Worm (Caenorhabditis elegans) whole organism, early embryonic: Measurements from ENCODE around the gene ufbp-1.

ENCODE experiments used
- B0310.2 ChIP-seq: sonication (generic microtip); optimal IDR thresholded peaks from 2 replicates; lab custom pipeline; 2016; ENCODE audit warnings: mild to moderate bottlenecking, missing genetic modification characterization, missing compliant biosample characterization
- F13C5.2 ChIP-seq: sonication (generic microtip); optimal IDR thresholded peaks from 2 replicates; lab custom pipeline; 2017; ENCODE audit warnings: mild to moderate bottlenecking, missing genetic modification characterization, inconsistent platforms, missing compliant biosample characterization
- aly-1 ChIP-seq: sonication (generic microtip); optimal IDR thresholded peaks from 2 replicates; lab custom pipeline; 2016; ENCODE audit warnings: missing genetic modification characterization, missing compliant biosample characterization
- ama-1 ChIP-seq: fragments of 150-350 bp; optimal IDR thresholded peaks from 2 replicates; lab custom pipeline; 2014
- ceh-13 ChIP-seq: fragments of 200-800 bp; sonication (Bioruptor generic); optimal IDR thresholded peaks from 2 replicates; lab custom pipeline; 2018; ENCODE audit warnings: mild to moderate bottlenecking, missing genetic modification characterization, missing compliant biosample characterization
- ceh-36 ChIP-seq: sonication (generic microtip); optimal IDR thresholded peaks from 2 replicates; lab custom pipeline; 2016; ENCODE audit warnings: missing genetic modification characterization, inconsistent platforms, missing compliant biosample characterization
- ets-7 ChIP-seq: sonication (generic microtip); optimal IDR thresholded peaks from 2 replicates; lab custom pipeline; 2016; ENCODE audit warnings: missing genotype, missing genetic modification characterization, missing compliant biosample characterization
- flt-1 ChIP-seq: fragments of 200-800 bp; sonication (Bioruptor generic); IDR thresholded peaks from 2 replicates; pipeline ENCODE4 v1.3.6; 2022; ENCODE audit warnings: missing genetic modification characterization, missing compliant biosample characterization
- hmbx-1 ChIP-seq: sonication (generic microtip); optimal IDR thresholded peaks from 2 replicates; lab custom pipeline; 2016; ENCODE audit warnings: mild to moderate bottlenecking, missing genetic modification characterization, missing compliant biosample characterization
- hmg-4 ChIP-seq: fragments of 200-800 bp; sonication (Bioruptor generic); optimal IDR thresholded peaks from 2 replicates; lab custom pipeline; 2018; ENCODE audit warnings: mild to moderate bottlenecking, missing genetic modification characterization, missing compliant biosample characterization
- hnd-1 ChIP-seq: sonication (generic microtip); optimal IDR thresholded peaks from 2 replicates; lab custom pipeline; 2016; ENCODE audit warnings: missing genetic modification characterization, missing compliant biosample characterization
- pes-1 ChIP-seq: fragments of 200-800 bp; sonication (Bioruptor generic); IDR thresholded peaks from 2 replicates; pipeline ENCODE4 v1.3.6; 2022; ENCODE audit warnings: missing genetic modification reagents, missing genetic modification characterization, missing compliant biosample characterization
- scrt-1 ChIP-seq: fragments of 200-800 bp; sonication (Bioruptor generic); IDR thresholded peaks from 2 replicates; pipeline ENCODE4 v1.3.6; 2022; ENCODE audit warnings: missing genetic modification characterization, missing compliant biosample characterization
- sea-1 ChIP-seq: fragments of 200-800 bp; sonication (Bioruptor generic); conservative IDR thresholded peaks from 2 replicates; pipeline ENCODE4 v1.3.6; 2022; ENCODE audit warnings: missing genetic modification characterization, missing compliant biosample characterization
- tbx-11 ChIP-seq: fragments of 200-800 bp; sonication (Bioruptor generic); IDR thresholded peaks from 2 replicates; pipeline ENCODE4 v1.3.6; 2022; ENCODE audit warnings: missing genetic modification characterization, missing compliant biosample characterization
- tbx-37 ChIP-seq: fragments of 200-800 bp; sonication (Bioruptor generic); conservative IDR thresholded peaks from 2 replicates; pipeline ENCODE4 v1.3.6; 2022; ENCODE audit warnings: missing genetic modification reagents, missing genetic modification characterization, missing compliant biosample characterization
- tra-4 ChIP-seq: sonication (generic microtip); optimal IDR thresholded peaks from 2 replicates; lab custom pipeline; 2017; ENCODE audit warnings: missing genetic modification characterization, missing compliant biosample characterization

The ufbp-1 gene

ce11 chrIII:8429035-8429434 is 14.4 kb downstream of the ufbp-1 start, which contains the start of gene ZK1236.1:
Gene ZK1236.1 (plus strand): TSS chrIII:8429297.
- TF ChIP-seq pes-1 (GFP tag; lab: Robert Waterston, UW) (no peak), ceh-13 (GFP tag; lab: Kevin White, UChicago) (no peak), tbx-11 (GFP tag; lab: Robert Waterston, UW) (no peak), hmg-4 (GFP tag; lab: Kevin White, UChicago) (no peak), tra-4 (no peak), B0310.2 (no peak), ceh-36 (tag; lab: Kevin White, UChicago) (no peak)

- TF ChIP-seq flt-1 (GFP tag; lab: Robert Waterston, UW) (no peak), ceh-13 (GFP tag; lab: Kevin White, UChicago) (no peak), F13C5.2 (no peak), hmg-4 (GFP tag; lab: Kevin White, UChicago) (no peak), tbx-11 (GFP tag; lab: Robert Waterston, UW) (no peak), B0310.2 (no peak), pes-1 (GFP tag; lab: Robert Waterston, UW) (no peak), scrt-1 (no peak), tbx-37 (GFP tag; lab: Robert Waterston, UW) (no peak), hnd-1 (tag; lab: Kevin White, UChicago) (no peak), ceh-36 (tag; lab: Kevin White, UChicago) (no peak), tra-4 (no peak), hmbx-1 (tag; lab: Kevin White, UChicago) (no peak), ama-1 (lab: Kevin White, UChicago) (no peak), ets-7 (no peak), sea-1 (no peak)
Measured at ce11 chrIII:8426271-8426670, 17.1 kb downstream of the ufbp-1 start, which contains the start of gene cec-1. Gene cec-1 (plus strand): TSS chrIII:8426333.

ce11 chrIII:8425076-8425475 is 18.3 kb downstream of the ufbp-1 start:
- TF ChIP-seq B0310.2 (no peak), hmg-4 (GFP tag; lab: Kevin White, UChicago) (peak; percentile 83), F13C5.2 (peak; percentile 58)

- no peak for TF ChIP-seq aly-1 (tag; lab: Kevin White, UChicago)
- TF ChIP-seq hmbx-1 (tag; lab: Kevin White, UChicago): no peak
- TF ChIP-seq tbx-11 (GFP tag; lab: Robert Waterston, UW): no peak
- no peak for TF ChIP-seq hnd-1 (tag; lab: Kevin White, UChicago)
- TF ChIP-seq B0310.2: no peak
- no peak for TF ChIP-seq pes-1 (GFP tag; lab: Robert Waterston, UW)
- no peak for TF ChIP-seq hmg-4 (GFP tag; lab: Kevin White, UChicago)
- TF ChIP-seq tbx-37 (GFP tag; lab: Robert Waterston, UW): no peak
- TF ChIP-seq ama-1 (lab: Kevin White, UChicago): no peak
- no peak for TF ChIP-seq F13C5.2
- TF ChIP-seq flt-1 (GFP tag; lab: Robert Waterston, UW): no peak
- no peak for TF ChIP-seq scrt-1
- no peak for TF ChIP-seq sea-1
- no peak for TF ChIP-seq ceh-13 (GFP tag; lab: Kevin White, UChicago)
- no peak for TF ChIP-seq ceh-36 (tag; lab: Kevin White, UChicago)
Measured at ce11 chrIII:8417968-8418267, 25.5 kb downstream of the ufbp-1 start, which contains the start of gene sor-1. Gene sor-1 (plus strand): TSS chrIII:8418168.

- TF ChIP-seq ceh-36 (tag; lab: Kevin White, UChicago) (no peak), ama-1 (lab: Kevin White, UChicago) (no peak), flt-1 (GFP tag; lab: Robert Waterston, UW) (0 out of 2 replicates have a peak, but pooled peaks have one; percentile 2), tbx-37 (GFP tag; lab: Robert Waterston, UW) (no peak), hmbx-1 (tag; lab: Kevin White, UChicago) (no peak), tra-4 (no peak), hmg-4 (GFP tag; lab: Kevin White, UChicago) (peak; percentile 47), tbx-11 (GFP tag; lab: Robert Waterston, UW) (no peak), ceh-13 (GFP tag; lab: Kevin White, UChicago) (no peak), hnd-1 (tag; lab: Kevin White, UChicago) (no peak), ets-7 (no peak), F13C5.2 (peak; percentile 15), B0310.2 (peak; percentile 26)
Measured at ce11 chrIII:8417192-8417967, 26.0 kb downstream of the ufbp-1 start.

ce11 chrIII:8416871-8417191 is 26.6 kb downstream of the ufbp-1 start:
- TF ChIP-seq ceh-13 (GFP tag; lab: Kevin White, UChicago) (no peak), sea-1 (no peak), pes-1 (GFP tag; lab: Robert Waterston, UW) (no peak), aly-1 (tag; lab: Kevin White, UChicago) (no peak), tbx-37 (GFP tag; lab: Robert Waterston, UW) (no peak), hmbx-1 (tag; lab: Kevin White, UChicago) (no peak), hnd-1 (tag; lab: Kevin White, UChicago) (no peak), ama-1 (lab: Kevin White, UChicago) (no peak), ceh-36 (tag; lab: Kevin White, UChicago) (no peak), tra-4 (no peak), B0310.2 (no peak), hmg-4 (GFP tag; lab: Kevin White, UChicago) (no peak), tbx-11 (GFP tag; lab: Robert Waterston, UW) (no peak), flt-1 (GFP tag; lab: Robert Waterston, UW) (no peak), scrt-1 (no peak), F13C5.2 (no peak), ets-7 (no peak)

ce11 chrIII:8413501-8413900 is 29.9 kb downstream of the ufbp-1 start:
- TF ChIP-seq pes-1 (GFP tag; lab: Robert Waterston, UW) (no peak), tbx-37 (GFP tag; lab: Robert Waterston, UW) (no peak), F13C5.2 (no peak)
